Fruit fly (Drosophila melanogaster): Measurements from ENCODE around the gene CG33995.

DNA sequence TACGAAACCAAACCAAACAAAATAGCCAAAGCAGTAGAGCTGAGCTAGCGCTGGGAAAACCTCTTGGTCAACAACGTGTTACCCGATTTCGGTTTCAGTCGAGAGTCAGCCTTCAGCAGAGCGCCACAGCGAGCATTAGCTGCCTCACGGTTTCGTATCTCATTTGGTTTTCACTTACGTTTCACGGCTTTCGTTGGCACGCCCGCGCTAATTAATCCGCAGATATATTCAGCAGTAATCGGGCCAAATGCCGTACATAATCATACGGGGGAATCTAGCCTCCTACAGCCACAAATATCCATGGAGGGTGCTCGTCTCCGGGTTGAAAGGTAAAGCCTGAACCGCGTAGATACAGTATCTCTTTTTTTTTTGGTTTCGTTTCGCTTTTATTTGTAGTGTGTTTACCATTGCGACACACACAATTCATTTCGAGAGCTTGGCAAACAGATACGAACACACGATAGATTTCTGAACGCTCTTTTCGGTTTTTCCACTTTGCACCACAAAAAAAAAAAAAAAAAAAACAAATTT lies 1.4 kb downstream of the CG33995 start, which contains the start of gene CG31650:
- TF ChIP-seq CG8478 (optimal IDR thresholded peaks at IDR 0.05) (no peak), Dll (optimal IDR thresholded peaks at IDR 0.05) (no peak)

Data from whole organism.